Worm (Caenorhabditis elegans): ENCODE measurements around the gene Y17G9A.3.

DNA sequence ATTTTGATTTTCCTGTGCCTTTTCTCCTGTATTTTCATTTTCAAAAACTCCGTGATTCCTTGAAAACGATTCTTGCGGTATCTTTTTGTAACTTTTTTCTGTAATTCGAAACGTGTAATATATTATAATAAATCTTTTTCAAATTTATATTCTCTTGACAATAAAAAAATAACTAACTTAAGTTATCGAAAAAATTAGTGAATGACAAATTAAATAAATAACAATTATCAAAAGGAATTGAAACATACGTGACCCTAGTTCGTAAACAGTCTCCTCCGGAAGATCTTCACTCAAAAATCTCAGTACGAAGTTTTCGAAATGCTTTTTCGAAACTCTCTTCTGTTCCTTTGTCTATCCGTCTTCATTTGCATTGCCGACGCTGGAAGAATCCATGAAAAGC is 32.1 kb upstream of the Y17G9A.3 start, which contains the start of gene T08B6.9:
- TF ChIP-seq pha-4 (tag; optimal IDR thresholded peaks at IDR 0.05) (no peak), che-1 (tag; optimal IDR thresholded peaks at IDR 0.05) (no peak), eyg-1 (tag; optimal IDR thresholded peaks at IDR 0.05) (no peak), hlh-30 (tag; optimal IDR thresholded peaks at IDR 0.05; ENCODE audit: insufficient read depth) (no peak), dmd-4 (tag; optimal IDR thresholded peaks at IDR 0.05; ENCODE audit: borderline replicate concordance) (no peak), unc-55 (GFP tag; optimal IDR thresholded peaks at IDR 0.05) (no peak), syd-9 (tag; optimal IDR thresholded peaks at IDR 0.05) (no peak), dve-1 (tag; optimal IDR thresholded peaks at IDR 0.05) (no peak), ceh-34 (tag; optimal IDR thresholded peaks at IDR 0.05) (no peak), ztf-16 (tag; optimal IDR thresholded peaks at IDR 0.05) (no peak), tbx-2 (tag; optimal IDR thresholded peaks at IDR 0.05) (no peak)
